Fruit fly (Drosophila melanogaster): ENCODE results near the gene wge.

wge gene

dm6 chr3R:22756289-22756688, 35.3 kb upstream of the wge start:
- TF ChIP-seq fkh (GFP tag; optimal IDR thresholded peaks at IDR 0.05) (peak; percentile 71), eg (GFP tag; IDR thresholded peaks at IDR 0.05) (0 out of 3 replicates have a peak, but pooled peaks have one; percentile 17), net (GFP tag; optimal IDR thresholded peaks at IDR 0.05) (no peak)

- TF ChIP-seq Hr38 (GFP tag; optimal IDR thresholded peaks at IDR 0.05), result no peak
- 0 out of 3 replicates have a peak, but pooled peaks have one; percentile 11 for TF ChIP-seq eg (GFP tag; IDR thresholded peaks at IDR 0.05)
These were observed 34.3 kb upstream of the wge start for dm6 chr3R:22755187-22755777.

- TF ChIP-seq Hr38 (GFP tag; optimal IDR thresholded peaks at IDR 0.05), result no peak
- TF ChIP-seq achi (GFP tag; optimal IDR thresholded peaks at IDR 0.05), result peak; percentile 38
- no peak for TF ChIP-seq CG34406 (GFP tag; optimal IDR thresholded peaks at IDR 0.05)
- peak; percentile 42 for TF ChIP-seq Hr4 (GFP tag; optimal IDR thresholded peaks at IDR 0.05)
- TF ChIP-seq Sox15 (GFP tag; optimal IDR thresholded peaks at IDR 0.05), result no peak
- no peak for TF ChIP-seq cyc (GFP tag; optimal IDR thresholded peaks at IDR 0.05)
- peak; percentile 78 for TF ChIP-seq Eip78C (GFP tag)
- TF ChIP-seq Ets21C (GFP tag; optimal IDR thresholded peaks at IDR 0.05), result no peak
- no peak for TF ChIP-seq Blimp-1 (GFP tag; optimal IDR thresholded peaks at IDR 0.05)
- peak; percentile 10 for TF ChIP-seq dac (GFP tag; optimal IDR thresholded peaks at IDR 0.05)
- no peak for TF ChIP-seq CG11902 (GFP tag; optimal IDR thresholded peaks at IDR 0.05)
- no peak for TF ChIP-seq net (GFP tag; optimal IDR thresholded peaks at IDR 0.05)
- no peak for TF ChIP-seq CG6808 (GFP tag; optimal IDR thresholded peaks at IDR 0.05)
- peak; percentile 77 for TF ChIP-seq CG32006 (GFP tag; optimal IDR thresholded peaks at IDR 0.05)
- no peak for TF ChIP-seq acj6 (GFP tag; optimal IDR thresholded peaks at IDR 0.05)
- peak; percentile 28 for TF ChIP-seq OdsH (GFP tag; optimal IDR thresholded peaks at IDR 0.05)
- no peak; the same call in 2 of the 3 replicates for TF ChIP-seq CG8119 (GFP tag; IDR thresholded peaks at IDR 0.05)
- no peak for TF ChIP-seq pdm3 (GFP tag; optimal IDR thresholded peaks at IDR 0.05)
- TF ChIP-seq Hr39 (GFP tag; optimal IDR thresholded peaks at IDR 0.05), result no peak
- TF ChIP-seq CG7368 (GFP tag; optimal IDR thresholded peaks at IDR 0.05), result no peak
- TF ChIP-seq CG31627 (GFP tag; optimal IDR thresholded peaks at IDR 0.05), result no peak
- no peak for TF ChIP-seq CG1621 (tag; optimal IDR thresholded peaks at IDR 0.05)
- TF ChIP-seq CG6276 (GFP tag; optimal IDR thresholded peaks at IDR 0.05), result peak; percentile 55
- TF ChIP-seq Eip93F (GFP tag; optimal IDR thresholded peaks at IDR 0.05), result no peak
- TF ChIP-seq CG3032 (tag; optimal IDR thresholded peaks at IDR 0.05), result no peak
- no peak for TF ChIP-seq vri (GFP tag; optimal IDR thresholded peaks at IDR 0.05)
- peak in 1 of 2 experiments; percentile 60 for TF ChIP-seq salr (GFP tag; optimal IDR thresholded peaks at IDR 0.05)
- peak; percentile 45 for TF ChIP-seq CG16779 (tag; optimal IDR thresholded peaks at IDR 0.05)
- TF ChIP-seq svp (GFP tag), result peak; percentile 68
- TF ChIP-seq CG3919 (GFP tag; optimal IDR thresholded peaks at IDR 0.05), result no peak
- TF ChIP-seq dsx (GFP tag; optimal IDR thresholded peaks at IDR 0.05; ENCODE audit: poor library complexity, severe bottlenecking), result no peak
- TF ChIP-seq Gug (GFP tag; IDR thresholded peaks at IDR 0.05), result 0 out of 2 replicates have a peak, but pooled peaks have one; percentile 22
- TF ChIP-seq Lpt (GFP tag; optimal IDR thresholded peaks at IDR 0.05), result no peak
- no peak for TF ChIP-seq CG11762 (GFP tag; optimal IDR thresholded peaks at IDR 0.05; ENCODE audit: insufficient read depth)
- TF ChIP-seq fkh (GFP tag; optimal IDR thresholded peaks at IDR 0.05), result no peak
- TF ChIP-seq ss (GFP tag; optimal IDR thresholded peaks at IDR 0.05), result no peak
- peak; percentile 68 for TF ChIP-seq CG6163 (GFP tag; IDR thresholded peaks at IDR 0.05)
- no peak for TF ChIP-seq spab (GFP tag; optimal IDR thresholded peaks at IDR 0.05)
- TF ChIP-seq Sox102F (GFP tag; optimal IDR thresholded peaks at IDR 0.05), result no peak
- peak; percentile 56; the same call in 2 of the 3 replicates for TF ChIP-seq eg (GFP tag; IDR thresholded peaks at IDR 0.05)
- TF ChIP-seq CG6792 (GFP tag; optimal IDR thresholded peaks at IDR 0.05), result no peak
- no peak for TF ChIP-seq CG9139 (GFP tag; optimal IDR thresholded peaks at IDR 0.05)
- 0 out of 2 replicates have a peak, but pooled peaks have one; percentile 7 for TF ChIP-seq CG15336 (GFP tag; IDR thresholded peaks at IDR 0.05)
- peak; percentile 13; the same call in 1 of the 2 replicates for TF ChIP-seq CG11294 (GFP tag; IDR thresholded peaks at IDR 0.05)
These were observed 33.2 kb upstream of the wge start for dm6 chr3R:22753895-22754774.

Data from whole organism, prepupa.